Fruit fly (Drosophila melanogaster): ENCODE results near the gene eff.

dm6 chr3R:14786669-14787068 lies 45.5 kb upstream of the eff start:
- TF ChIP-seq bsh (GFP tag; optimal IDR thresholded peaks at IDR 0.05) (peak in 1 of 2 experiments; percentile 38), luna (GFP tag; optimal IDR thresholded peaks at IDR 0.05) (no peak)

Data from whole organism, embryonic.